Fruit fly (Drosophila melanogaster) whole organism, prepupa: ENCODE measurements around the gene Mst89B.
A peak's percentile ranks its signal among the peaks of the same experiment; 100 is the strongest.

Source experiments
- Blimp-1 ChIP-seq: fragments of 200-800 bp; sonication (Bioruptor generic); optimal IDR thresholded peaks from 3 replicates; lab custom pipeline; 2017; ENCODE audit warnings: missing biosample characterization, missing genetic modification characterization, mild to moderate bottlenecking, moderate library complexity, missing genetic modification reagents
- CG10669 ChIP-seq: fragments of 200-800 bp; sonication (Bioruptor generic); optimal IDR thresholded peaks from 3 replicates; lab custom pipeline; 2018; ENCODE audit warnings: missing biosample characterization, mild to moderate bottlenecking, missing genetic modification characterization, moderate library complexity
- CG11762 ChIP-seq: fragments of 200-800 bp; sonication (Bioruptor generic); optimal IDR thresholded peaks from 3 replicates; lab custom pipeline; 2016; ENCODE audit warnings: missing biosample characterization, missing genetic modification characterization; ENCODE audit not compliant: insufficient read depth
- CG11902 ChIP-seq: fragments of 200-800 bp; sonication (Bioruptor generic); optimal IDR thresholded peaks from 3 replicates; lab custom pipeline; 2016; ENCODE audit warnings: missing biosample characterization, missing genetic modification characterization
- CG1621 ChIP-seq: fragments of 200-800 bp; sonication (Bioruptor generic); optimal IDR thresholded peaks from 3 replicates; lab custom pipeline; 2018; ENCODE audit warnings: missing biosample characterization, mild to moderate bottlenecking, missing genetic modification characterization
- CG16779 ChIP-seq: fragments of 200-800 bp; sonication (Bioruptor generic); optimal IDR thresholded peaks from 3 replicates; lab custom pipeline; 2017; ENCODE audit warnings: missing biosample characterization, mild to moderate bottlenecking, missing genetic modification characterization
- CG32006 ChIP-seq: fragments of 200-800 bp; sonication (Bioruptor generic); optimal IDR thresholded peaks from 3 replicates; lab custom pipeline; 2017; ENCODE audit warnings: missing biosample characterization, mild to moderate bottlenecking, missing genetic modification characterization
- CG4318 ChIP-seq: fragments of 200-800 bp; sonication (Bioruptor generic); optimal IDR thresholded peaks from 3 replicates; lab custom pipeline; 2017; ENCODE audit warnings: missing biosample characterization, mild to moderate bottlenecking, missing genetic modification characterization
- CG6163 ChIP-seq: fragments of 200-800 bp; sonication (Bioruptor generic); IDR thresholded peaks from 3 replicates; pipeline ENCODE4 v1.3.6; 2022; ENCODE audit warnings: missing biosample characterization, missing genetic modification characterization
- CG6276 ChIP-seq: fragments of 200-800 bp; sonication (Bioruptor generic); optimal IDR thresholded peaks from 2 replicates; lab custom pipeline; 2017; ENCODE audit warnings: missing biosample characterization, mild to moderate bottlenecking, missing genetic modification characterization
- CG6792 ChIP-seq: fragments of 200-800 bp; sonication (Bioruptor generic); optimal IDR thresholded peaks from 3 replicates; lab custom pipeline; 2016; ENCODE audit warnings: missing biosample characterization, missing genetic modification characterization
- CG6808 ChIP-seq: fragments of 200-800 bp; sonication (Bioruptor generic); optimal IDR thresholded peaks from 3 replicates; lab custom pipeline; 2017; ENCODE audit warnings: missing biosample characterization, missing genetic modification characterization, mild to moderate bottlenecking, moderate library complexity, missing genetic modification reagents
- CG6854 ChIP-seq: fragments of 200-800 bp; sonication (Bioruptor generic); optimal IDR thresholded peaks from 2 replicates; lab custom pipeline; 2017; ENCODE audit warnings: missing biosample characterization, mild to moderate bottlenecking, missing genetic modification characterization
- CG7368 ChIP-seq: fragments of 200-800 bp; sonication (Bioruptor generic); optimal IDR thresholded peaks from 3 replicates; lab custom pipeline; 2016; ENCODE audit warnings: missing biosample characterization, missing genetic modification characterization
- CG8319 ChIP-seq: fragments of 200-800 bp; sonication (Bioruptor generic); optimal IDR thresholded peaks from 3 replicates; lab custom pipeline; 2016; ENCODE audit warnings: missing biosample characterization, missing genetic modification characterization
- CG8632 ChIP-seq: fragments of 200-800 bp; sonication (Bioruptor generic); optimal IDR thresholded peaks from 3 replicates; lab custom pipeline; 2016; ENCODE audit warnings: missing biosample characterization, missing genetic modification characterization
- CG9139 ChIP-seq: fragments of 200-800 bp; sonication (Bioruptor generic); optimal IDR thresholded peaks from 3 replicates; lab custom pipeline; 2017; ENCODE audit warnings: missing biosample characterization, mild to moderate bottlenecking, missing genetic modification characterization
- Eip75B ChIP-seq: fragments of 200-800 bp; sonication (Bioruptor generic); optimal IDR thresholded peaks from 3 replicates; lab custom pipeline; 2016; ENCODE audit warnings: missing biosample characterization, missing genetic modification characterization
- Eip78C ChIP-seq: fragments of 200-800 bp; sonication (Bioruptor generic); peaks from one replicate; lab custom pipeline; 2016; ENCODE audit warnings: missing biosample characterization, missing genetic modification characterization
- Eip93F ChIP-seq: fragments of 200-800 bp; sonication (Bioruptor generic); optimal IDR thresholded peaks from 2 replicates; lab custom pipeline; 2016; ENCODE audit warnings: missing biosample characterization, mild to moderate bottlenecking, missing genetic modification characterization
- Ets21C ChIP-seq: fragments of 200-800 bp; sonication (Bioruptor generic); optimal IDR thresholded peaks from 3 replicates; lab custom pipeline; 2016; ENCODE audit warnings: missing biosample characterization, missing genetic modification characterization
- Ets96B ChIP-seq: fragments of 200-800 bp; optimal IDR thresholded peaks from 2 replicates; lab custom pipeline; 2019; ENCODE audit warnings: missing biosample characterization, mild to moderate bottlenecking, missing genetic modification characterization, moderate library complexity
- Gug ChIP-seq: fragments of 200-800 bp; sonication (Bioruptor generic); IDR thresholded peaks from 2 replicates; pipeline ENCODE4 v1.3.6; 2022; ENCODE audit warnings: missing biosample characterization, missing genetic modification characterization
- Hr38 ChIP-seq: sonication (Bioruptor generic); optimal IDR thresholded peaks from 2 replicates; lab custom pipeline; 2016; ENCODE audit warnings: missing biosample characterization, missing genetic modification characterization
- Hr39 ChIP-seq: fragments of 200-800 bp; sonication (Bioruptor generic); optimal IDR thresholded peaks from 2 replicates; lab custom pipeline; 2016; ENCODE audit warnings: missing biosample characterization, missing genetic modification characterization
- Lpt ChIP-seq: fragments of 200-800 bp; sonication (Bioruptor generic); optimal IDR thresholded peaks from 3 replicates; lab custom pipeline; 2016; ENCODE audit warnings: missing biosample characterization, missing genetic modification characterization
- Met ChIP-seq: fragments of 200-800 bp; sonication (Bioruptor generic); optimal IDR thresholded peaks from 3 replicates; lab custom pipeline; 2016; ENCODE audit warnings: missing biosample characterization, missing genetic modification characterization
- OdsH ChIP-seq: fragments of 200-800 bp; sonication (Bioruptor generic); optimal IDR thresholded peaks from 3 replicates; lab custom pipeline; 2016; ENCODE audit warnings: missing biosample characterization, missing genetic modification characterization
- Sox102F ChIP-seq: fragments of 200-800 bp; sonication (Bioruptor generic); optimal IDR thresholded peaks from 2 replicates; lab custom pipeline; 2016; ENCODE audit warnings: missing biosample characterization, mild to moderate bottlenecking, missing genetic modification characterization
- Sox14 ChIP-seq: fragments of 200-800 bp; sonication (Bioruptor generic); optimal IDR thresholded peaks from 3 replicates; lab custom pipeline; 2016; ENCODE audit warnings: missing biosample characterization, missing genetic modification characterization
- Sox15 ChIP-seq: fragments of 200-800 bp; sonication (Bioruptor generic); optimal IDR thresholded peaks from 3 replicates; lab custom pipeline; 2016; ENCODE audit warnings: missing biosample characterization, missing genetic modification characterization
- achi ChIP-seq: fragments of 200-800 bp; sonication (Bioruptor generic); optimal IDR thresholded peaks from 3 replicates; lab custom pipeline; 2016; ENCODE audit warnings: missing biosample characterization, missing genetic modification characterization
- cyc ChIP-seq: fragments of 200-800 bp; sonication (Bioruptor generic); optimal IDR thresholded peaks from 3 replicates; lab custom pipeline; 2016; ENCODE audit warnings: missing biosample characterization, missing genetic modification characterization
- dsx ChIP-seq: fragments of 200-800 bp; optimal IDR thresholded peaks from 3 replicates; lab custom pipeline; 2019; ENCODE audit warnings: missing biosample characterization, mild to moderate bottlenecking, missing genetic modification characterization, moderate library complexity; ENCODE audit not compliant: poor library complexity, severe bottlenecking
- eg ChIP-seq: fragments of 200-800 bp; sonication (Bioruptor generic); IDR thresholded peaks from 3 replicates; pipeline ENCODE4 v1.3.6; 2022; ENCODE audit warnings: missing biosample characterization, missing genetic modification characterization
- fd59A ChIP-seq: fragments of 200-800 bp; sonication (Bioruptor generic); optimal IDR thresholded peaks from 2 replicates; lab custom pipeline; 2017; ENCODE audit warnings: missing biosample characterization, mild to moderate bottlenecking, missing genetic modification characterization, missing genetic modification reagents
- fkh ChIP-seq: fragments of 200-800 bp; sonication (Bioruptor generic); optimal IDR thresholded peaks from 3 replicates; lab custom pipeline; 2017; ENCODE audit warnings: missing biosample characterization, mild to moderate bottlenecking, missing genetic modification characterization, moderate library complexity
- lz ChIP-seq: fragments of 200-800 bp; sonication (Bioruptor generic); optimal IDR thresholded peaks from 3 replicates; lab custom pipeline; 2016; ENCODE audit warnings: missing biosample characterization, missing genetic modification characterization
- salr ChIP-seq, 2 experiments: fragments of 200-800 bp; sonication (Bioruptor generic); optimal IDR thresholded peaks; 3 replicates each; lab custom pipeline; 2016 to 2018; ENCODE audit warnings: missing biosample characterization in 2 of 2, missing genetic modification characterization in 2 of 2, mild to moderate bottlenecking in 1 of 2
- spab ChIP-seq: fragments of 200-800 bp; sonication (Bioruptor generic); optimal IDR thresholded peaks from 2 replicates; lab custom pipeline; 2017; ENCODE audit warnings: missing biosample characterization, mild to moderate bottlenecking, missing genetic modification characterization, missing genetic modification reagents
- ss ChIP-seq, 2 experiments: fragments of 200-800 bp; sonication (Bioruptor generic); optimal IDR thresholded peaks; 2 replicates in 1 of 2; 3 replicates in 1 of 2; lab custom pipeline; 2017 to 2018; ENCODE audit warnings: mild to moderate bottlenecking in 2 of 2, missing biosample characterization in 2 of 2, missing genetic modification characterization in 2 of 2, moderate library complexity in 1 of 2
- topi ChIP-seq: fragments of 200-800 bp; sonication (Bioruptor generic); optimal IDR thresholded peaks from 3 replicates; lab custom pipeline; 2016; ENCODE audit warnings: missing biosample characterization, missing genetic modification characterization
- vri ChIP-seq: fragments of 200-800 bp; sonication (Bioruptor generic); optimal IDR thresholded peaks from 3 replicates; lab custom pipeline; 2016; ENCODE audit warnings: missing biosample characterization, mild to moderate bottlenecking, missing genetic modification characterization

The Mst89B gene

dm6 chr3R:16280003-16280998 lies 13.5 kb downstream of the Mst89B start (continued):
- TF ChIP-seq CG8632 (GFP tag; lab: Kevin White, UChicago): peak; percentile 100
- TF ChIP-seq topi (GFP tag; lab: Kevin White, UChicago): peak; percentile 100
- TF ChIP-seq cyc (GFP tag; lab: Kevin White, UChicago): peak; percentile 99
- TF ChIP-seq Hr38 (GFP tag; lab: Kevin White, UChicago): peak; percentile 95
- peak; percentile 99 for TF ChIP-seq Gug (GFP tag; lab: Robert Waterston, UW)
- TF ChIP-seq CG6792 (GFP tag; lab: Kevin White, UChicago): peak; percentile 100
- peak; percentile 99 for TF ChIP-seq CG7368
- peak; percentile 100 for TF ChIP-seq Eip75B (GFP tag; lab: Kevin White, UChicago)
- TF ChIP-seq CG11902 (GFP tag; lab: Kevin White, UChicago): peak; percentile 99
- TF ChIP-seq CG6163 (GFP tag; lab: Robert Waterston, UW): peak; percentile 100
- peak; percentile 98 for TF ChIP-seq CG6854
- peak; percentile 99 for TF ChIP-seq ss (GFP tag; optimal IDR thresholded peaks at IDR 0.05; lab: Kevin White, UChicago)
- TF ChIP-seq fkh (GFP tag; lab: Kevin White, UChicago): peak; percentile 87
- TF ChIP-seq fd59A (GFP tag; lab: Kevin White, UChicago): peak; percentile 99
- peak; percentile 97 for TF ChIP-seq Eip93F (GFP tag; lab: Kevin White, UChicago)
- TF ChIP-seq CG8319 (GFP tag; lab: Kevin White, UChicago): peak; percentile 99
- peak; percentile 99 for TF ChIP-seq CG16779 (tag; lab: Kevin White, UChicago)
- TF ChIP-seq Hr39: peak; percentile 100
- peak; percentile 98 for TF ChIP-seq CG6808 (GFP tag; lab: Kevin White, UChicago)
- peak; percentile 99 for TF ChIP-seq Ets21C (GFP tag; lab: Kevin White, UChicago)
- peak; percentile 99 for TF ChIP-seq dsx (GFP tag; lab: Kevin White, UChicago)
- peak; percentile 99 for TF ChIP-seq CG32006 (GFP tag; lab: Kevin White, UChicago)
- peak; percentile 99 for TF ChIP-seq lz (GFP tag; lab: Kevin White, UChicago)
- peak; percentile 100 for TF ChIP-seq Met (GFP tag; lab: Kevin White, UChicago)
- peak; percentile 99 for TF ChIP-seq CG10669 (GFP tag; lab: Kevin White, UChicago)
- peak; percentile 98 to 100 for TF ChIP-seq salr (GFP tag; optimal IDR thresholded peaks at IDR 0.05; lab: Kevin White, UChicago)
- peak; percentile 100 for TF ChIP-seq Sox14 (GFP tag; lab: Kevin White, UChicago)
- peak; percentile 99 for TF ChIP-seq CG6276 (GFP tag; lab: Kevin White, UChicago)

- TF ChIP-seq Sox14 (GFP tag; lab: Kevin White, UChicago) (peak; percentile 8), CG11762 (GFP tag; lab: Kevin White, UChicago) (no peak), CG9139 (GFP tag; lab: Kevin White, UChicago) (peak; percentile 10), Eip78C (GFP tag; lab: Kevin White, UChicago) (peak; percentile 67), achi (GFP tag; lab: Kevin White, UChicago) (no peak), Eip93F (GFP tag; lab: Kevin White, UChicago) (no peak), salr (GFP tag; optimal IDR thresholded peaks at IDR 0.05; lab: Kevin White, UChicago) (no peak), Sox15 (GFP tag; lab: Kevin White, UChicago) (no peak), fd59A (GFP tag; lab: Kevin White, UChicago) (no peak), topi (GFP tag; lab: Kevin White, UChicago) (no peak), Blimp-1 (GFP tag; lab: Kevin White, UChicago) (no peak), spab (GFP tag; lab: Kevin White, UChicago) (peak; percentile 24), CG10669 (GFP tag; lab: Kevin White, UChicago) (peak; percentile 7), Eip75B (GFP tag; lab: Kevin White, UChicago) (no peak), OdsH (GFP tag; lab: Kevin White, UChicago) (no peak), Ets96B (tag; lab: Kevin White, UChicago) (peak; percentile 6), Sox102F (GFP tag; lab: Kevin White, UChicago) (peak; percentile 18), dsx (GFP tag; lab: Kevin White, UChicago) (peak; percentile 66), lz (GFP tag; lab: Kevin White, UChicago) (no peak), CG6792 (GFP tag; lab: Kevin White, UChicago) (no peak), CG4318 (GFP tag; lab: Kevin White, UChicago) (no peak), Met (GFP tag; lab: Kevin White, UChicago) (no peak), Lpt (GFP tag; lab: Kevin White, UChicago) (peak; percentile 48), CG6276 (GFP tag; lab: Kevin White, UChicago) (peak; percentile 1), eg (GFP tag; lab: Robert Waterston, UW) (peak; percentile 61; the same call in 1 of the 3 replicates), CG1621 (peak; percentile 28), CG7368 (peak; percentile 27), vri (GFP tag; lab: Kevin White, UChicago) (no peak), CG6854 (peak; percentile 43)
Observed at dm6 chr3R:16281033-16281680, 14.3 kb downstream of the Mst89B start.
